Worm (Caenorhabditis elegans) whole organism, L4 larva: ENCODE results near the gene F40F8.3.

Experiments used
- R02D3.7 ChIP-seq: fragments of 150-350 bp; sonication (generic microtip); optimal IDR thresholded peaks from 3 replicates; lab custom pipeline; 2014; ENCODE audit warnings: missing biosample characterization, missing genetic modification characterization
- daf-12 ChIP-seq: fragments of 150-350 bp; optimal IDR thresholded peaks from 2 replicates; lab custom pipeline; 2014; ENCODE audit warnings: missing biosample characterization, missing genetic modification reagents, missing genetic modification characterization
- dmd-8 ChIP-seq: fragments of 200-800 bp; sonication (Bioruptor generic); IDR thresholded peaks from 2 replicates; pipeline ENCODE4 v1.3.6; 2022; ENCODE audit warnings: missing genetic modification characterization, missing compliant biosample characterization
- egl-27 ChIP-seq: sonication (generic microtip); optimal IDR thresholded peaks from 3 replicates; lab custom pipeline; 2017; ENCODE audit warnings: missing biosample characterization, missing genetic modification reagents, missing genetic modification characterization
- fos-1 ChIP-seq: fragments of 150-350 bp; optimal IDR thresholded peaks from 2 replicates; lab custom pipeline; 2014; ENCODE audit warnings: missing biosample characterization, missing genetic modification characterization
- jun-1 ChIP-seq: fragments of 150-350 bp; optimal IDR thresholded peaks from 2 replicates; lab custom pipeline; 2014; ENCODE audit warnings: missing biosample characterization, missing genetic modification reagents, missing genetic modification characterization
- lin-39 ChIP-seq: fragments of 150-350 bp; optimal IDR thresholded peaks from 2 replicates; lab custom pipeline; 2014; ENCODE audit warnings: missing biosample characterization, missing genetic modification reagents, missing genetic modification characterization
- mxl-3 ChIP-seq: fragments of 200-800 bp; sonication (Bioruptor generic); optimal IDR thresholded peaks from 2 replicates; lab custom pipeline; 2018; ENCODE audit warnings: mild to moderate bottlenecking, missing genetic modification characterization, missing compliant biosample characterization
- nhr-237 ChIP-seq: sonication (generic microtip); optimal IDR thresholded peaks from 2 replicates; lab custom pipeline; 2017; ENCODE audit warnings: missing biosample characterization, missing genetic modification characterization
- nhr-6 ChIP-seq: fragments of 150-350 bp; optimal IDR thresholded peaks from 2 replicates; lab custom pipeline; 2014; ENCODE audit warnings: missing biosample characterization, missing genetic modification characterization
- pqm-1 ChIP-seq: sonication (generic microtip); optimal IDR thresholded peaks from 2 replicates; lab custom pipeline; 2017; ENCODE audit warnings: missing biosample characterization, missing genetic modification characterization
- unc-62 ChIP-seq, 3 experiments: fragments of 150-350 bp in 1 of 3; sonication (generic microtip); optimal IDR thresholded peaks in 2 of 3; peaks in 1 of 3; 1 replicate in 1 of 3; 2 replicates in 2 of 3; lab custom pipeline; 2014 to 2017; ENCODE audit warnings: missing biosample characterization in 3 of 3, missing genetic modification characterization in 3 of 3, missing genetic modification reagents in 3 of 3, missing genotype in 1 of 3
- zfp-2 ChIP-seq: sonication (generic microtip); optimal IDR thresholded peaks from 2 replicates; lab custom pipeline; 2016; ENCODE audit warnings: mild to moderate bottlenecking, missing genetic modification characterization, missing compliant biosample characterization

ce11 chrII:11127364-11127763 is 1.7 kb upstream of the F40F8.3 start, which contains the start of gene F40F8.1:
- TF ChIP-seq dmd-8 (GFP tag; lab: Robert Waterston, UW) (no peak), zfp-2 (no peak), fos-1 (tag; lab: Kevin White, UChicago) (no peak), nhr-6 (no peak), daf-12 (tag; lab: Kevin White, UChicago) (no peak), egl-27 (tag; lab: Kevin White, UChicago) (no peak), pqm-1 (tag; lab: Kevin White, UChicago) (no peak), R02D3.7 (no peak), mxl-3 (GFP tag; lab: Kevin White, UChicago) (no peak), lin-39 (tag; lab: Kevin White, UChicago) (no peak), nhr-237 (tag; lab: Kevin White, UChicago) (no peak), unc-62 (GFP tag; optimal IDR thresholded peaks at IDR 0.05 in 1 of 2; lab: Kevin White, UChicago) (no peak), unc-62 (tag; optimal IDR thresholded peaks at IDR 0.05; lab: Kevin White, UChicago) (no peak), jun-1 (tag; lab: Kevin White, UChicago) (no peak)
